Worm (Caenorhabditis elegans) whole organism, L4 larva: ENCODE results near the gene nhr-213.
"Not testable (repeated sequence)": the region's sequence is repeated elsewhere in the genome, so short reads cannot be mapped to it uniquely, and the experiment has no call there.

Experiments
- D1046.2 ChIP-seq: fragments of 200-800 bp; sonication (Bioruptor generic); IDR thresholded peaks from 2 replicates; pipeline ENCODE4 v1.3.6; 2022; ENCODE audit warnings: missing genetic modification characterization, missing compliant biosample characterization
- F37D6.2 ChIP-seq: sonication (generic microtip); optimal IDR thresholded peaks from 2 replicates; lab custom pipeline; 2016; ENCODE audit warnings: mild to moderate bottlenecking, missing genetic modification characterization, missing compliant biosample characterization
- F44E2.7 ChIP-seq: fragments of 200-800 bp; sonication (Bioruptor generic); IDR thresholded peaks from 2 replicates; pipeline ENCODE4 v2.1.2; 2022; ENCODE audit warnings: missing genetic modification characterization, missing compliant biosample characterization
- T26A8.4 ChIP-seq: fragments of 200-800 bp; sonication (Bioruptor generic); IDR thresholded peaks from 2 replicates; pipeline ENCODE4 v1.3.6; 2022; ENCODE audit warnings: missing genetic modification characterization, missing compliant biosample characterization
- Y5F2A.4 ChIP-seq: fragments of 200-800 bp; sonication (Bioruptor generic); optimal IDR thresholded peaks from 2 replicates; lab custom pipeline; 2018; ENCODE audit warnings: mild to moderate bottlenecking, missing genetic modification characterization, missing compliant biosample characterization
- aly-2 ChIP-seq: sonication (generic microtip); optimal IDR thresholded peaks from 2 replicates; lab custom pipeline; 2018; ENCODE audit warnings: missing biosample characterization, missing genetic modification characterization
- arid-1 ChIP-seq: fragments of 200-800 bp; sonication (Bioruptor generic); conservative IDR thresholded peaks from 2 replicates; pipeline ENCODE4 v1.3.6; 2022; ENCODE audit warnings: missing genetic modification reagents, missing genetic modification characterization, missing compliant biosample characterization
- ceh-20 ChIP-seq: fragments of 200-800 bp; sonication (Bioruptor generic); IDR thresholded peaks from 2 replicates; pipeline ENCODE4 v1.3.6; 2022; ENCODE audit warnings: missing genetic modification reagents, missing genetic modification characterization, missing compliant biosample characterization
- ceh-32 ChIP-seq: sonication (generic microtip); optimal IDR thresholded peaks from 2 replicates; lab custom pipeline; 2016; ENCODE audit warnings: mild to moderate bottlenecking, missing genetic modification characterization, missing compliant biosample characterization; ENCODE audit not compliant: poor library complexity
- cey-2 ChIP-seq: sonication (generic microtip); optimal IDR thresholded peaks from 3 replicates; lab custom pipeline; 2017; ENCODE audit warnings: missing genetic modification characterization, mild to moderate bottlenecking, missing compliant biosample characterization, antibody characterized with exemption, borderline replicate concordance; ENCODE audit not compliant: insufficient read depth
- daf-16 ChIP-seq, 3 experiments: sonication (generic microtip); optimal IDR thresholded peaks; 2 replicates each; lab custom pipeline; 2016 to 2017; ENCODE audit warnings: missing genetic modification characterization in 3 of 3, missing genetic modification reagents in 3 of 3, mild to moderate bottlenecking in 2 of 3, missing compliant biosample characterization in 2 of 3, missing biosample characterization in 1 of 3, moderate library complexity in 1 of 3
- daf-19 ChIP-seq: fragments of 200-800 bp; sonication (Bioruptor generic); conservative IDR thresholded peaks from 2 replicates; pipeline ENCODE4 v1.3.6; 2022; ENCODE audit warnings: missing genetic modification characterization, missing compliant biosample characterization
- dmd-6 ChIP-seq: fragments of 200-800 bp; sonication (Bioruptor generic); IDR thresholded peaks from 2 replicates; pipeline ENCODE4 v1.3.6; 2022; ENCODE audit warnings: missing genetic modification reagents, missing genetic modification characterization, missing compliant biosample characterization
- dmd-8 ChIP-seq: fragments of 200-800 bp; sonication (Bioruptor generic); IDR thresholded peaks from 2 replicates; pipeline ENCODE4 v1.3.6; 2022; ENCODE audit warnings: missing genetic modification characterization, missing compliant biosample characterization
- dpl-1 ChIP-seq: fragments of 150-350 bp; optimal IDR thresholded peaks from 2 replicates; lab custom pipeline; 2014; ENCODE audit warnings: missing biosample characterization, missing genetic modification reagents, missing genetic modification characterization
- dve-1 ChIP-seq: sonication (generic microtip); optimal IDR thresholded peaks from 2 replicates; lab custom pipeline; 2017; ENCODE audit warnings: antibody characterized with exemption, mild to moderate bottlenecking, missing genetic modification characterization, missing compliant biosample characterization; ENCODE audit not compliant: insufficient read depth
- fkh-10 ChIP-seq: fragments of 150-350 bp; optimal IDR thresholded peaks from 2 replicates; lab custom pipeline; 2014; ENCODE audit warnings: missing biosample characterization, missing genetic modification reagents, missing genetic modification characterization
- hlh-30 ChIP-seq: sonication (generic microtip); optimal IDR thresholded peaks from 2 replicates; lab custom pipeline; 2017; ENCODE audit warnings: antibody characterized with exemption, mild to moderate bottlenecking, missing genetic modification characterization, missing compliant biosample characterization; ENCODE audit not compliant: insufficient read depth
- hmg-1.1 ChIP-seq: fragments of 200-800 bp; sonication (Bioruptor generic); IDR thresholded peaks from 2 replicates; pipeline ENCODE4 v1.3.6; 2022; ENCODE audit warnings: missing genetic modification reagents, missing genetic modification characterization, missing compliant biosample characterization
- lin-38 ChIP-seq: fragments of 200-800 bp; sonication (Bioruptor generic); IDR thresholded peaks from 2 replicates; pipeline ENCODE4 v1.3.6; 2022; ENCODE audit warnings: missing genetic modification reagents, missing genetic modification characterization, missing compliant biosample characterization
- madf-9 ChIP-seq: fragments of 200-800 bp; sonication (Bioruptor generic); conservative IDR thresholded peaks from 2 replicates; pipeline ENCODE4 v1.3.6; 2022; ENCODE audit warnings: missing genetic modification reagents, missing genetic modification characterization, missing compliant biosample characterization
- mep-1 ChIP-seq: fragments of 150-350 bp; sonication (generic microtip); optimal IDR thresholded peaks from 3 replicates; lab custom pipeline; 2014; ENCODE audit warnings: missing biosample characterization, missing genetic modification characterization
- mxl-2 ChIP-seq: fragments of 200-800 bp; sonication (Bioruptor generic); conservative IDR thresholded peaks from 2 replicates; pipeline ENCODE4 v1.3.6; 2022; ENCODE audit warnings: missing genetic modification reagents, missing genetic modification characterization, missing compliant biosample characterization
- nhr-111 ChIP-seq: fragments of 200-800 bp; sonication (Bioruptor generic); optimal IDR thresholded peaks from 2 replicates; lab custom pipeline; 2018; ENCODE audit warnings: mild to moderate bottlenecking, missing genetic modification characterization, missing compliant biosample characterization
- nhr-28 ChIP-seq: fragments of 150-350 bp; optimal IDR thresholded peaks from 2 replicates; lab custom pipeline; 2014; ENCODE audit warnings: missing biosample characterization, missing genetic modification characterization
- nhr-41 ChIP-seq: fragments of 200-800 bp; sonication (Bioruptor generic); IDR thresholded peaks from 2 replicates; pipeline ENCODE4 v1.3.6; 2022; ENCODE audit warnings: missing genetic modification reagents, missing genetic modification characterization, missing compliant biosample characterization
- nhr-42 ChIP-seq: fragments of 200-800 bp; sonication (Bioruptor generic); IDR thresholded peaks from 2 replicates; pipeline ENCODE4 v1.3.6; 2022; ENCODE audit warnings: missing genetic modification characterization, missing compliant biosample characterization
- pha-4 ChIP-seq, 2 experiments: fragments of 150-350 bp in 1 of 2; fragments of 200-800 bp in 1 of 2; sonication (Bioruptor generic) in 1 of 2; IDR thresholded peaks in 1 of 2; optimal IDR thresholded peaks in 1 of 2; 2 replicates each; pipeline versions ENCODE4 v1.3.6 to Lab custom; 2014 to 2022; ENCODE audit warnings: missing genetic modification characterization in 2 of 2, missing genetic modification reagents in 2 of 2, missing biosample characterization in 1 of 2, missing compliant biosample characterization in 1 of 2
- sdz-12 ChIP-seq: fragments of 200-800 bp; sonication (Bioruptor generic); optimal IDR thresholded peaks from 2 replicates; lab custom pipeline; 2018; ENCODE audit warnings: mild to moderate bottlenecking, missing genetic modification characterization, missing compliant biosample characterization
- skn-1 ChIP-seq: fragments of 150-350 bp; optimal IDR thresholded peaks from 2 replicates; lab custom pipeline; 2014; ENCODE audit warnings: missing biosample characterization, missing genetic modification characterization
- snpc-4 ChIP-seq: fragments of 150-350 bp; optimal IDR thresholded peaks from 2 replicates; lab custom pipeline; 2014; ENCODE audit warnings: missing biosample characterization, missing genetic modification characterization
- spr-1 ChIP-seq: sonication (generic microtip); optimal IDR thresholded peaks from 2 replicates; lab custom pipeline; 2016; ENCODE audit warnings: mild to moderate bottlenecking, missing genetic modification characterization, missing compliant biosample characterization
- spr-3 ChIP-seq: fragments of 200-800 bp; sonication (Bioruptor generic); optimal IDR thresholded peaks from 2 replicates; lab custom pipeline; 2018; ENCODE audit warnings: mild to moderate bottlenecking, missing genetic modification characterization, missing compliant biosample characterization
- tag-97 ChIP-seq: fragments of 200-800 bp; sonication (Bioruptor generic); IDR thresholded peaks from 2 replicates; pipeline ENCODE4 v1.3.6; 2022; ENCODE audit warnings: missing genetic modification characterization, missing compliant biosample characterization
- unc-130 ChIP-seq: sonication (generic microtip); optimal IDR thresholded peaks from 2 replicates; lab custom pipeline; 2016; ENCODE audit warnings: missing genetic modification reagents, missing genetic modification characterization, missing compliant biosample characterization
- unc-62 ChIP-seq, 3 experiments: fragments of 150-350 bp in 1 of 3; sonication (generic microtip); optimal IDR thresholded peaks in 2 of 3; peaks in 1 of 3; 1 replicate in 1 of 3; 2 replicates in 2 of 3; lab custom pipeline; 2014 to 2017; ENCODE audit warnings: missing biosample characterization in 3 of 3, missing genetic modification characterization in 3 of 3, missing genetic modification reagents in 3 of 3, missing genotype in 1 of 3
- zfp-2 ChIP-seq: sonication (generic microtip); optimal IDR thresholded peaks from 2 replicates; lab custom pipeline; 2016; ENCODE audit warnings: mild to moderate bottlenecking, missing genetic modification characterization, missing compliant biosample characterization
- zfp-3 ChIP-seq: fragments of 200-800 bp; sonication (Bioruptor generic); conservative IDR thresholded peaks from 2 replicates; pipeline ENCODE4 v1.3.6; 2022; ENCODE audit warnings: missing genetic modification reagents, missing genetic modification characterization, missing compliant biosample characterization
- zip-11 ChIP-seq: fragments of 200-800 bp; sonication (Bioruptor generic); IDR thresholded peaks from 2 replicates; pipeline ENCODE4 v1.3.6; 2022; ENCODE audit warnings: missing genetic modification characterization, missing compliant biosample characterization
- zip-2 ChIP-seq: fragments of 150-350 bp; optimal IDR thresholded peaks from 2 replicates; lab custom pipeline; 2014; ENCODE audit warnings: missing biosample characterization, missing genetic modification characterization
- ztf-11 ChIP-seq: fragments of 150-350 bp; optimal IDR thresholded peaks from 2 replicates; lab custom pipeline; 2014; ENCODE audit warnings: missing biosample characterization, missing genetic modification characterization
- ztf-7 ChIP-seq: fragments of 150-350 bp; optimal IDR thresholded peaks from 2 replicates; lab custom pipeline; 2014; ENCODE audit warnings: missing biosample characterization, missing genetic modification characterization

The nhr-213 gene

ce11 chrV:15905530-15905929, 9.0 kb upstream of the nhr-213 start, which contains the start of the genes F35E8.1 and F35E8.2:
Gene F35E8.1 (minus strand): TSS chrV:15905630.
Gene F35E8.2 (plus strand): TSS chrV:15905661.
- not testable (repeated sequence) for TF ChIP-seq daf-16 (GFP tag; optimal IDR thresholded peaks at IDR 0.05; lab: Kevin White, UChicago)
- TF ChIP-seq daf-16 (tag; optimal IDR thresholded peaks at IDR 0.05; lab: Kevin White, UChicago), result peak; percentile 46
- TF ChIP-seq dmd-6 (GFP tag; lab: Robert Waterston, UW), result 0 out of 2 replicates have a peak, but pooled peaks have one; percentile 14

ce11 chrV:15900564-15900963, 4.0 kb upstream of the nhr-213 start:
- no peak for TF ChIP-seq madf-9 (GFP tag; lab: Robert Waterston, UW)
- TF ChIP-seq mep-1 (tag; lab: Kevin White, UChicago), result no peak
- TF ChIP-seq daf-19 (GFP tag; lab: Robert Waterston, UW), result no peak
- TF ChIP-seq zfp-3 (GFP tag; lab: Robert Waterston, UW), result no peak
- no peak for TF ChIP-seq nhr-28 (tag; lab: Kevin White, UChicago)
- TF ChIP-seq zfp-2, result no peak
- no peak for TF ChIP-seq unc-130 (GFP tag; lab: Kevin White, UChicago)
- no peak for TF ChIP-seq hmg-1.1
- no peak for TF ChIP-seq pha-4 (GFP tag; IDR thresholded peaks at IDR 0.05; lab: Robert Waterston, UW)
- TF ChIP-seq pha-4 (tag; optimal IDR thresholded peaks at IDR 0.05; lab: Kevin White, UChicago), result no peak
- TF ChIP-seq Y5F2A.4, result no peak
- no peak for TF ChIP-seq ceh-20 (GFP tag; lab: Robert Waterston, UW)
- no peak for TF ChIP-seq tag-97 (GFP tag; lab: Robert Waterston, UW)
- TF ChIP-seq dmd-8 (GFP tag; lab: Robert Waterston, UW), result no peak
- TF ChIP-seq skn-1 (tag; lab: Kevin White, UChicago), result no peak
- no peak for TF ChIP-seq ztf-7 (tag; lab: Kevin White, UChicago)
- no peak for TF ChIP-seq ztf-11
- TF ChIP-seq spr-3, result no peak
- no peak for TF ChIP-seq lin-38 (GFP tag; lab: Robert Waterston, UW)
- TF ChIP-seq, all 104 proteins: peak for 0

ce11 chrV:15899696-15900095, 3.1 kb upstream of the nhr-213 start, which contains the start of gene T06C12.14:
Gene T06C12.14 (plus strand): TSS chrV:15899996.
- TF ChIP-seq spr-1 (no peak), unc-62 (GFP tag; optimal IDR thresholded peaks at IDR 0.05 in 1 of 2; lab: Kevin White, UChicago) (peak in 1 of 2 experiments; percentile 53), unc-62 (tag; optimal IDR thresholded peaks at IDR 0.05; lab: Kevin White, UChicago) (no peak), snpc-4 (tag; lab: Kevin White, UChicago) (no peak)

ce11 chrV:15897696-15898095, 1.1 kb upstream of the nhr-213 start, which contains the start of gene str-60:
Gene str-60 (plus strand): TSS chrV:15897996.
- TF ChIP-seq fkh-10 (GFP tag; lab: Kevin White, UChicago) (no peak), dve-1 (tag; lab: Kevin White, UChicago) (no peak), F44E2.7 (GFP tag; lab: Robert Waterston, UW) (no peak), zip-11 (GFP tag; lab: Robert Waterston, UW) (no peak), sdz-12 (GFP tag; lab: Kevin White, UChicago) (no peak), Y5F2A.4 (no peak), D1046.2 (GFP tag; lab: Robert Waterston, UW) (no peak), T26A8.4 (no peak)
- TF ChIP-seq, all 104 proteins: peak for 0

- no peak for TF ChIP-seq zip-2 (tag; lab: Kevin White, UChicago)
- TF ChIP-seq mep-1 (tag; lab: Kevin White, UChicago), result no peak
- no peak for TF ChIP-seq aly-2 (tag; lab: Kevin White, UChicago)
- TF ChIP-seq nhr-41 (GFP tag; lab: Robert Waterston, UW), result no peak
- TF ChIP-seq mxl-2 (GFP tag; lab: Robert Waterston, UW), result no peak
- no peak for TF ChIP-seq arid-1 (GFP tag; lab: Robert Waterston, UW)
- no peak for TF ChIP-seq unc-62 (GFP tag; optimal IDR thresholded peaks at IDR 0.05 in 1 of 2; lab: Kevin White, UChicago)
- TF ChIP-seq unc-62 (tag; optimal IDR thresholded peaks at IDR 0.05; lab: Kevin White, UChicago), result no peak
- no peak for TF ChIP-seq dpl-1 (GFP tag; lab: Kevin White, UChicago)
- no peak for TF ChIP-seq nhr-42
- no peak for TF ChIP-seq cey-2 (tag; lab: Kevin White, UChicago)
- TF ChIP-seq nhr-111, result no peak
- no peak for TF ChIP-seq zfp-3 (GFP tag; lab: Robert Waterston, UW)
- no peak for TF ChIP-seq ceh-32
- no peak for TF ChIP-seq hlh-30 (tag; lab: Kevin White, UChicago)
- TF ChIP-seq fkh-10 (GFP tag; lab: Kevin White, UChicago), result no peak
- no peak for TF ChIP-seq F37D6.2 (tag; lab: Kevin White, UChicago)
- no peak for TF ChIP-seq zip-11 (GFP tag; lab: Robert Waterston, UW)
Observed at ce11 chrV:15892696-15893095, 3.9 kb downstream of the nhr-213 start, which contains the start of gene T06C12.11. Gene T06C12.11 (plus strand): TSS chrV:15892996.
